Worm (Caenorhabditis elegans): Measurements from ENCODE around the gene snu-13.

DNA sequence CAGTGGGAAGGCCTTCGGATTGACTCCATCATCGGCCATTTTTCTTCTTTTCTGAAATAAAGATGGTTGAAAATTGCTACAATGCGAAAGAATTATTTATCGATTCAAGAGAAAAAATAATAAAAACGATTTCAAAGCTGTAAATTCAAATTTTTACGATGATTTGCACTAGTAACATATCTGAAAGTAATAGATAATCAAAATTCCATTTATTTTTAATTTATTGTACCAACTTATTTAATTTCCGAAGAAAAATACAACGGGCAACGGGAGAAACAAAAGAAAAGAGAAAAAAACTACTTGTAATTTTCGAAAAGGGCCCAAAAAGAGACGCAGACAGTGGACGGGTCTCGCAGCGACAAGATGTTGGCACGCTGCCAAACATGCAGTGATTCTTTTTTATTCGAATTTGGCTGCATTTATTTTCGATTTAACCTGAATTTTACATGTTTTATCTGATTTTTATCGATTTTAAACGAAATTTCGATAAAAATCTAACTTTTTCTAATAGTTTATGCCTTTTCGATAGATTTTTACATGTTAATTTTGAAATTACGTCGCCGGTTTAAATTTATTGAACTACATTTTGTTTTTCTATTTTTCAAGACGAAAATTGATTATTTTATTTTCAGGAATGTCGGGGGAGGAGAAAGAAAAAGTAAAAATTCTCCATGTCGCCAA, at the start of gene snu-13, which contains the start of gene rsp-7:
- TF ChIP-seq tbx-9 (tag; optimal IDR thresholded peaks at IDR 0.05; ENCODE audit: borderline replicate concordance) = no peak
- peak; percentile 68 for TF ChIP-seq ceh-91 (GFP tag; IDR thresholded peaks at IDR 0.05)
- TF ChIP-seq mxl-1 (tag; optimal IDR thresholded peaks at IDR 0.05) = no peak
- no peak for TF ChIP-seq nhr-179 (tag; optimal IDR thresholded peaks at IDR 0.05)
- no peak for TF ChIP-seq fkh-3 (tag; optimal IDR thresholded peaks at IDR 0.05)
- no peak for TF ChIP-seq Y53G8AR.9 (GFP tag; conservative IDR thresholded peaks at IDR 0.05)
- TF ChIP-seq F22D6.2 (tag; optimal IDR thresholded peaks at IDR 0.05) = no peak
- no peak for TF ChIP-seq ztf-26 (tag; optimal IDR thresholded peaks at IDR 0.05)
- no peak for TF ChIP-seq pha-4 (tag; optimal IDR thresholded peaks at IDR 0.05)
- TF ChIP-seq rec-8 (tag; optimal IDR thresholded peaks at IDR 0.05) = no peak
- TF ChIP-seq ets-4 (GFP tag; optimal IDR thresholded peaks at IDR 0.05) = no peak
- TF ChIP-seq C06A6.2 (GFP tag; conservative IDR thresholded peaks at IDR 0.05) = 0 out of 2 replicates have a peak, but pooled peaks have one; percentile 23

Data from whole organism, young adult.